Worm (Caenorhabditis elegans) whole organism, L4 larva: Measurements from ENCODE around the gene ttm-1.
A peak's percentile ranks its signal among the peaks of the same experiment; 100 is the strongest.

Experiments used
- F26F4.8 ChIP-seq: fragments of 200-800 bp; sonication (Bioruptor generic); conservative IDR thresholded peaks from 2 replicates; pipeline ENCODE4 v1.3.6; 2022; ENCODE audit warnings: missing genetic modification characterization, missing compliant biosample characterization
- F37D6.2 ChIP-seq: sonication (generic microtip); optimal IDR thresholded peaks from 2 replicates; lab custom pipeline; 2016; ENCODE audit warnings: mild to moderate bottlenecking, missing genetic modification characterization, missing compliant biosample characterization
- T20F7.1 ChIP-seq: fragments of 200-800 bp; sonication (Bioruptor generic); optimal IDR thresholded peaks from 2 replicates; lab custom pipeline; 2018; ENCODE audit warnings: mild to moderate bottlenecking, missing genetic modification characterization, missing compliant biosample characterization
- aha-1 ChIP-seq: fragments of 150-350 bp; peaks from one replicate; lab custom pipeline; 2014; ENCODE audit warnings: missing biosample characterization, missing genetic modification characterization
- aly-2 ChIP-seq: sonication (generic microtip); optimal IDR thresholded peaks from 2 replicates; lab custom pipeline; 2018; ENCODE audit warnings: missing biosample characterization, missing genetic modification characterization
- arid-1 ChIP-seq: fragments of 200-800 bp; sonication (Bioruptor generic); conservative IDR thresholded peaks from 2 replicates; pipeline ENCODE4 v1.3.6; 2022; ENCODE audit warnings: missing genetic modification reagents, missing genetic modification characterization, missing compliant biosample characterization
- ceh-28 ChIP-seq: fragments of 150-350 bp; optimal IDR thresholded peaks from 2 replicates; lab custom pipeline; 2014; ENCODE audit warnings: missing biosample characterization, missing genetic modification reagents, missing genetic modification characterization
- ceh-62 ChIP-seq: sonication (generic microtip); optimal IDR thresholded peaks from 2 replicates; lab custom pipeline; 2017; ENCODE audit warnings: missing biosample characterization, missing genetic modification characterization
- ceh-82 ChIP-seq: sonication (generic microtip); optimal IDR thresholded peaks from 2 replicates; lab custom pipeline; 2017; ENCODE audit warnings: missing biosample characterization, missing genetic modification characterization
- ctbp-1 ChIP-seq: fragments of 200-800 bp; sonication (Bioruptor generic); IDR thresholded peaks from 2 replicates; pipeline ENCODE4 v1.3.6; 2022; ENCODE audit warnings: missing genetic modification reagents, missing genetic modification characterization, missing compliant biosample characterization
- daf-16 ChIP-seq, 3 experiments: sonication (generic microtip); optimal IDR thresholded peaks; 2 replicates each; lab custom pipeline; 2016 to 2017; ENCODE audit warnings: missing genetic modification characterization in 3 of 3, missing genetic modification reagents in 3 of 3, mild to moderate bottlenecking in 2 of 3, missing compliant biosample characterization in 2 of 3, missing biosample characterization in 1 of 3, moderate library complexity in 1 of 3
- daf-19 ChIP-seq: fragments of 200-800 bp; sonication (Bioruptor generic); conservative IDR thresholded peaks from 2 replicates; pipeline ENCODE4 v1.3.6; 2022; ENCODE audit warnings: missing genetic modification characterization, missing compliant biosample characterization
- daf-8 ChIP-seq: fragments of 200-800 bp; sonication (Bioruptor generic); IDR thresholded peaks from 2 replicates; pipeline ENCODE4 v1.3.6; 2022; ENCODE audit warnings: missing genetic modification characterization, missing compliant biosample characterization
- dmd-6 ChIP-seq: fragments of 200-800 bp; sonication (Bioruptor generic); IDR thresholded peaks from 2 replicates; pipeline ENCODE4 v1.3.6; 2022; ENCODE audit warnings: missing genetic modification reagents, missing genetic modification characterization, missing compliant biosample characterization
- duxl-1 ChIP-seq: sonication (generic microtip); optimal IDR thresholded peaks from 2 replicates; lab custom pipeline; 2016; ENCODE audit warnings: mild to moderate bottlenecking, missing genetic modification characterization, moderate library complexity, missing compliant biosample characterization; ENCODE audit not compliant: poor library complexity
- egl-27 ChIP-seq: sonication (generic microtip); optimal IDR thresholded peaks from 3 replicates; lab custom pipeline; 2017; ENCODE audit warnings: missing biosample characterization, missing genetic modification reagents, missing genetic modification characterization
- hlh-30 ChIP-seq: sonication (generic microtip); optimal IDR thresholded peaks from 2 replicates; lab custom pipeline; 2017; ENCODE audit warnings: antibody characterized with exemption, mild to moderate bottlenecking, missing genetic modification characterization, missing compliant biosample characterization; ENCODE audit not compliant: insufficient read depth
- jun-1 ChIP-seq: fragments of 150-350 bp; optimal IDR thresholded peaks from 2 replicates; lab custom pipeline; 2014; ENCODE audit warnings: missing biosample characterization, missing genetic modification reagents, missing genetic modification characterization
- lin-1 ChIP-seq: fragments of 200-800 bp; sonication (Bioruptor generic); IDR thresholded peaks from 2 replicates; pipeline ENCODE4 v1.3.6; 2022; ENCODE audit warnings: missing genetic modification reagents, missing genetic modification characterization, missing compliant biosample characterization
- lin-15B ChIP-seq: fragments of 150-350 bp; sonication (generic microtip); optimal IDR thresholded peaks from 3 replicates; lab custom pipeline; 2014; ENCODE audit warnings: missing biosample characterization, missing genetic modification characterization
- lin-29 ChIP-seq: fragments of 200-800 bp; sonication (Bioruptor generic); IDR thresholded peaks from 2 replicates; pipeline ENCODE4 v1.3.6; 2022; ENCODE audit warnings: missing genetic modification reagents, missing genetic modification characterization, missing compliant biosample characterization
- lin-38 ChIP-seq: fragments of 200-800 bp; sonication (Bioruptor generic); IDR thresholded peaks from 2 replicates; pipeline ENCODE4 v1.3.6; 2022; ENCODE audit warnings: missing genetic modification reagents, missing genetic modification characterization, missing compliant biosample characterization
- mdl-1 ChIP-seq, 2 experiments: fragments of 150-350 bp in 1 of 2; sonication (generic microtip) in 1 of 2; optimal IDR thresholded peaks; 2 replicates each; lab custom pipeline; 2014 to 2017; ENCODE audit warnings: missing biosample characterization in 2 of 2, missing genetic modification characterization in 2 of 2
- mdt-29 ChIP-seq: fragments of 200-800 bp; sonication (Bioruptor generic); IDR thresholded peaks from 2 replicates; pipeline ENCODE4 v1.3.6; 2022; ENCODE audit warnings: missing genetic modification reagents, missing genetic modification characterization, missing compliant biosample characterization
- nhr-10 ChIP-seq: fragments of 150-350 bp; optimal IDR thresholded peaks from 2 replicates; lab custom pipeline; 2014; ENCODE audit warnings: missing biosample characterization, missing genetic modification characterization
- nhr-237 ChIP-seq: sonication (generic microtip); optimal IDR thresholded peaks from 2 replicates; lab custom pipeline; 2017; ENCODE audit warnings: missing biosample characterization, missing genetic modification characterization
- nhr-25 ChIP-seq: sonication (generic microtip); optimal IDR thresholded peaks from 2 replicates; lab custom pipeline; 2017; ENCODE audit warnings: missing genetic modification characterization, mild to moderate bottlenecking, missing compliant biosample characterization, antibody characterized with exemption, moderate library complexity, borderline replicate concordance; ENCODE audit not compliant: insufficient read depth
- nhr-6 ChIP-seq: fragments of 150-350 bp; optimal IDR thresholded peaks from 2 replicates; lab custom pipeline; 2014; ENCODE audit warnings: missing biosample characterization, missing genetic modification characterization
- nhr-76 ChIP-seq: fragments of 150-350 bp; optimal IDR thresholded peaks from 2 replicates; lab custom pipeline; 2014; ENCODE audit warnings: missing biosample characterization, missing genetic modification characterization
- nhr-77 ChIP-seq: fragments of 150-350 bp; optimal IDR thresholded peaks from 2 replicates; lab custom pipeline; 2014; ENCODE audit warnings: missing biosample characterization, missing genetic modification characterization
- php-3 ChIP-seq: fragments of 200-800 bp; sonication (Bioruptor generic); IDR thresholded peaks from 2 replicates; pipeline ENCODE4 v1.3.6; 2022; ENCODE audit warnings: missing genetic modification reagents, missing genetic modification characterization, missing compliant biosample characterization
- set-16 ChIP-seq: fragments of 200-800 bp; sonication (Bioruptor generic); IDR thresholded peaks from 2 replicates; pipeline ENCODE4 v1.3.6; 2022; ENCODE audit warnings: missing genetic modification reagents, missing genetic modification characterization, missing compliant biosample characterization
- spr-3 ChIP-seq: fragments of 200-800 bp; sonication (Bioruptor generic); optimal IDR thresholded peaks from 2 replicates; lab custom pipeline; 2018; ENCODE audit warnings: mild to moderate bottlenecking, missing genetic modification characterization, missing compliant biosample characterization
- tag-97 ChIP-seq: fragments of 200-800 bp; sonication (Bioruptor generic); IDR thresholded peaks from 2 replicates; pipeline ENCODE4 v1.3.6; 2022; ENCODE audit warnings: missing genetic modification characterization, missing compliant biosample characterization
- unc-130 ChIP-seq: sonication (generic microtip); optimal IDR thresholded peaks from 2 replicates; lab custom pipeline; 2016; ENCODE audit warnings: missing genetic modification reagents, missing genetic modification characterization, missing compliant biosample characterization
- vab-7 ChIP-seq: fragments of 200-800 bp; sonication (Bioruptor generic); IDR thresholded peaks from 2 replicates; pipeline ENCODE4 v1.3.6; 2022; ENCODE audit warnings: missing genetic modification reagents, missing genetic modification characterization, missing compliant biosample characterization
- zfp-3 ChIP-seq: fragments of 200-800 bp; sonication (Bioruptor generic); conservative IDR thresholded peaks from 2 replicates; pipeline ENCODE4 v1.3.6; 2022; ENCODE audit warnings: missing genetic modification reagents, missing genetic modification characterization, missing compliant biosample characterization
- ztf-11 ChIP-seq: fragments of 150-350 bp; optimal IDR thresholded peaks from 2 replicates; lab custom pipeline; 2014; ENCODE audit warnings: missing biosample characterization, missing genetic modification characterization

Gene ttm-1

DNA sequence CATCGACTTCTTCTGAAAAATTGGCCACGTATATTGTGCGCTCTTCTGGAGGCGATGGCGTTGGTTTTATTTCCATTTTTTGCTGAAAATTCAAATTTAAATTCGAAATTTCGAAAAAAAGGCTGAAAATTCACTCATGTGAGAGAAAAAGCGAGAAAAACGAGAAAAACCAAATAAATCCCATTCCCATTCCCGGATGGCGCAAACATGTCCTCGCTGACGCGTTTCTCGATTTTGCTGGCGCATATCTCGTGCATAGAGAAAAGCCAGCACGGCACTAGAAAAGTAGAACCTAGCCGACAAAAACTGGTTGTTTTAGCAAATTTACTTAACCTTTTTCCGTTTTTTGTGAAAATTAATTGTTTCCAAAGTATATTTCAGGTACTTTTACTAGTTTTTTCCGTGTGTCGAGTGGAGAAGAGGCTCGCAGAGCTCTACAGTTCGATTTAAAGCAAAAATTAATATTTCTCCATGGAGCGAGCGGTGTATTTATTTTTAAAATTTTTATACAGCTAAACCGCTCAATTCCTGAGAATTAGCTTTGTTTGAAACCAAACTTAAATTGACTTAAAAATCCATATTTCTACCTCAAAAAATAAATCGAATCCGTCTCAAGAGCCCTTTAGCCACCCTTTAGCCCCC lies 34.9 kb downstream of the ttm-1 start, which contains the start of gene rbm-7 (continued):
- no peak for TF ChIP-seq mdl-1 (tag; optimal IDR thresholded peaks at IDR 0.05; lab: Kevin White, UChicago)
- no peak for TF ChIP-seq ceh-62
- TF ChIP-seq vab-7 (GFP tag; lab: Robert Waterston, UW): no peak
- TF ChIP-seq lin-1 (GFP tag; lab: Robert Waterston, UW): no peak
- no peak for TF ChIP-seq set-16
- no peak for TF ChIP-seq aha-1 (tag; lab: Kevin White, UChicago)
- TF ChIP-seq F26F4.8: no peak
- peak; percentile 30 for TF ChIP-seq F37D6.2
- TF ChIP-seq ctbp-1 (GFP tag; lab: Robert Waterston, UW): 0 out of 2 replicates have a peak, but pooled peaks have one; percentile 47
- TF ChIP-seq nhr-6 (tag; lab: Kevin White, UChicago): peak; percentile 60
- TF ChIP-seq nhr-25 (tag; lab: Kevin White, UChicago): no peak
- no peak for TF ChIP-seq nhr-76 (tag; lab: Kevin White, UChicago)
- TF ChIP-seq duxl-1: no peak
- no peak for TF ChIP-seq mdt-29 (GFP tag; lab: Robert Waterston, UW)
- no peak for TF ChIP-seq ceh-28
- no peak for TF ChIP-seq ztf-11 (tag; lab: Kevin White, UChicago)
- TF ChIP-seq nhr-237 (tag; lab: Kevin White, UChicago): no peak
- TF ChIP-seq unc-130 (GFP tag; lab: Kevin White, UChicago): no peak
- no peak for TF ChIP-seq php-3
- TF ChIP-seq ceh-82 (tag; lab: Kevin White, UChicago): no peak
- TF ChIP-seq egl-27 (tag; lab: Kevin White, UChicago): no peak
- no peak for TF ChIP-seq lin-15B (tag; lab: Kevin White, UChicago)
- TF ChIP-seq daf-16 (GFP tag; optimal IDR thresholded peaks at IDR 0.05; lab: Kevin White, UChicago): no peak
- TF ChIP-seq daf-16 (tag; optimal IDR thresholded peaks at IDR 0.05; lab: Kevin White, UChicago): no peak
- TF ChIP-seq jun-1: peak; percentile 53
- no peak for TF ChIP-seq aly-2 (tag; lab: Kevin White, UChicago)
- peak; percentile 54 for TF ChIP-seq dmd-6 (GFP tag; lab: Robert Waterston, UW)
- TF ChIP-seq daf-19 (GFP tag; lab: Robert Waterston, UW): no peak
- no peak for TF ChIP-seq daf-8
- TF ChIP-seq nhr-10 (tag; lab: Kevin White, UChicago): no peak
- no peak for TF ChIP-seq arid-1 (GFP tag; lab: Robert Waterston, UW)
- no peak for TF ChIP-seq T20F7.1 (GFP tag; lab: Kevin White, UChicago)
- peak; percentile 75 for TF ChIP-seq lin-38 (GFP tag; lab: Robert Waterston, UW)
- no peak for TF ChIP-seq tag-97 (GFP tag; lab: Robert Waterston, UW)
- peak; percentile 25 for TF ChIP-seq spr-3 (GFP tag; lab: Kevin White, UChicago)
- TF ChIP-seq lin-29 (GFP tag; lab: Robert Waterston, UW): no peak

DNA sequence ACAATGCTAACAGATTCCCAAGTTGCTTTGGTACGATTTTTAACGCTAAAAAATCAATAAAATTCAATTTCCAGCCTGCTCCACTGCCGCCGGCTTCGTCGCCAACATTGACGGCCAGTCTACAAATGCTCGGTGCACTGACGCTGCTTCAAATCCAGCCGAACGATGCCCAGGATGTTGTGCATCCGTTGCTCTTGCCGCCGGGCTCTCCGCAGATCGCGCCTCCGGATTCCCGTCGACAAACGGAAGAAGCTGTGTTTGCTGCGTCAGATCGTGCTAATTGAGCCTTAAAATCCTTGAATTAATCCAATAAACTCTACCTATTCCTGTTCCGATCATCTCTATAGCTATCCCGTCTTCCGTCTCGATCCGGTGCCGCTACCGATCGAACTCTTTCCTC lies 35.7 kb downstream of the ttm-1 start:
- TF ChIP-seq nhr-77 (tag; lab: Kevin White, UChicago) (no peak), php-3 (0 out of 2 replicates have a peak, but pooled peaks have one; percentile 14), lin-15B (tag; lab: Kevin White, UChicago) (no peak), set-16 (peak; percentile 77)
- TF ChIP-seq, all 104 proteins: peak for 2

ce11 chrIII:12929573-12929972 lies 37.2 kb downstream of the ttm-1 start, which contains the start of gene Y37D8A.19:
Y37D8A.19 (plus strand) TSS chrIII:12929873.
- TF ChIP-seq zfp-3 (GFP tag; lab: Robert Waterston, UW) (no peak), hlh-30 (tag; lab: Kevin White, UChicago) (no peak)
